Fruit fly (Drosophila melanogaster) whole organism, adult: ENCODE data around the gene kairos.

Experiments
- CG11617 ChIP-seq: fragments of 200-800 bp; sonication (Bioruptor generic); optimal IDR thresholded peaks from 2 replicates; lab custom pipeline; 2017; ENCODE audit warnings: mild to moderate bottlenecking, missing biosample characterization, missing genetic modification reagents, missing genetic modification characterization
- CG12768 ChIP-seq: fragments of 200-800 bp; sonication (Bioruptor generic); optimal IDR thresholded peaks from 2 replicates; lab custom pipeline; 2017; ENCODE audit warnings: missing biosample characterization, missing genetic modification characterization, mild to moderate bottlenecking, moderate library complexity, missing genetic modification reagents
- CG14711 ChIP-seq: fragments of 200-800 bp; sonication (Bioruptor generic); optimal IDR thresholded peaks from 2 replicates; lab custom pipeline; 2018; ENCODE audit warnings: missing biosample characterization, mild to moderate bottlenecking, missing genetic modification characterization, moderate library complexity
- CG1620 ChIP-seq: fragments of 200-800 bp; sonication (Bioruptor generic); optimal IDR thresholded peaks from 2 replicates; lab custom pipeline; 2016; ENCODE audit warnings: missing biosample characterization, missing genetic modification characterization
- CG33017 ChIP-seq: fragments of 200-800 bp; sonication (Bioruptor generic); optimal IDR thresholded peaks from 2 replicates; lab custom pipeline; 2018; ENCODE audit warnings: missing biosample characterization, mild to moderate bottlenecking, missing genetic modification characterization, moderate library complexity
- CG5204 ChIP-seq: fragments of 200-800 bp; sonication (Bioruptor generic); optimal IDR thresholded peaks from 2 replicates; lab custom pipeline; 2016; ENCODE audit warnings: missing biosample characterization, missing genetic modification characterization
- CG7045 ChIP-seq: fragments of 200-800 bp; sonication (Bioruptor generic); optimal IDR thresholded peaks from 2 replicates; lab custom pipeline; 2017; ENCODE audit warnings: missing biosample characterization, mild to moderate bottlenecking, missing genetic modification characterization
- CG7101 ChIP-seq: fragments of 200-800 bp; sonication (Bioruptor generic); optimal IDR thresholded peaks from 2 replicates; lab custom pipeline; 2018; ENCODE audit warnings: missing biosample characterization, mild to moderate bottlenecking, missing genetic modification characterization, moderate library complexity
- Clk ChIP-seq: fragments of 200-800 bp; sonication (Bioruptor generic); optimal IDR thresholded peaks from 2 replicates; lab custom pipeline; 2017; ENCODE audit warnings: missing biosample characterization, missing genetic modification characterization
- Crg-1 ChIP-seq: fragments of 200-800 bp; sonication (Bioruptor generic); optimal IDR thresholded peaks from 2 replicates; lab custom pipeline; 2016; ENCODE audit warnings: missing biosample characterization, missing genetic modification characterization
- Hr96 ChIP-seq: fragments of 200-800 bp; sonication (Bioruptor generic); optimal IDR thresholded peaks from 2 replicates; lab custom pipeline; 2016; ENCODE audit warnings: missing biosample characterization, missing genetic modification characterization
- Mnt ChIP-seq: fragments of 200-800 bp; sonication (Bioruptor generic); optimal IDR thresholded peaks from 2 replicates; lab custom pipeline; 2016; ENCODE audit warnings: missing biosample characterization, mild to moderate bottlenecking, missing genetic modification characterization
- bab1 ChIP-seq: fragments of 200-800 bp; sonication (Bioruptor generic); optimal IDR thresholded peaks from 3 replicates; lab custom pipeline; 2019; ENCODE audit warnings: missing biosample characterization, mild to moderate bottlenecking, missing genetic modification characterization, moderate library complexity
- cic ChIP-seq: fragments of 200-800 bp; sonication (Bioruptor generic); optimal IDR thresholded peaks from 2 replicates; lab custom pipeline; 2017; ENCODE audit warnings: missing biosample characterization, mild to moderate bottlenecking, missing genetic modification characterization, moderate library complexity
- cnc ChIP-seq, 2 experiments: fragments of >200 bp; optimal IDR thresholded peaks; 2 replicates each; lab custom pipeline; 2017
- kay ChIP-seq: fragments of 200-800 bp; sonication (Bioruptor generic); peaks from one replicate; lab custom pipeline; 2016; ENCODE audit warnings: missing biosample characterization, missing genetic modification characterization, borderline replicate concordance
- ovo ChIP-seq: fragments of 200-800 bp; sonication (Bioruptor generic); optimal IDR thresholded peaks from 2 replicates; lab custom pipeline; 2016; ENCODE audit warnings: missing biosample characterization, missing genetic modification characterization
- pad ChIP-seq: fragments of 200-800 bp; sonication (Bioruptor generic); optimal IDR thresholded peaks from 3 replicates; lab custom pipeline; 2017; ENCODE audit warnings: missing biosample characterization, missing genetic modification characterization, mild to moderate bottlenecking, moderate library complexity, missing genetic modification reagents
- tj ChIP-seq: fragments of 200-800 bp; sonication (Bioruptor generic); optimal IDR thresholded peaks from 3 replicates; lab custom pipeline; 2017; ENCODE audit warnings: missing biosample characterization, mild to moderate bottlenecking, missing genetic modification characterization, moderate library complexity
- toe ChIP-seq: fragments of 200-800 bp; sonication (Bioruptor generic); optimal IDR thresholded peaks from 2 replicates; lab custom pipeline; 2016; ENCODE audit warnings: missing biosample characterization, missing genetic modification characterization

Gene kairos

dm6 chrX:18347641-18348040 is 8.3 kb downstream of the kairos start:
- TF ChIP-seq CG1620: no peak
- TF ChIP-seq CG5204 (GFP tag; lab: Kevin White, UChicago): no peak
- no peak for TF ChIP-seq cnc (optimal IDR thresholded peaks at IDR 0.05; lab: Kevin White, UChicago)
- TF ChIP-seq CG33017 (tag; lab: Kevin White, UChicago): no peak
- no peak for TF ChIP-seq cic (GFP tag; lab: Kevin White, UChicago)
- TF ChIP-seq bab1 (GFP tag; lab: Kevin White, UChicago): no peak
- TF ChIP-seq CG11617 (GFP tag; lab: Kevin White, UChicago): no peak
- TF ChIP-seq Clk (GFP tag; lab: Kevin White, UChicago): no peak
- TF ChIP-seq toe (GFP tag; lab: Kevin White, UChicago): no peak
- TF ChIP-seq pad (GFP tag; lab: Kevin White, UChicago): no peak
- TF ChIP-seq Crg-1 (GFP tag; lab: Kevin White, UChicago): no peak
- no peak for TF ChIP-seq Mnt (GFP tag; lab: Kevin White, UChicago)
- TF ChIP-seq CG7045 (GFP tag; lab: Kevin White, UChicago): no peak
- no peak for TF ChIP-seq CG12768 (GFP tag; lab: Kevin White, UChicago)

dm6 chrX:18341014-18341413 is 15.0 kb downstream of the kairos start:
- TF ChIP-seq cic (GFP tag; lab: Kevin White, UChicago): no peak
- no peak for TF ChIP-seq pad (GFP tag; lab: Kevin White, UChicago)
- no peak for TF ChIP-seq CG7101 (tag; lab: Kevin White, UChicago)
- TF ChIP-seq CG14711 (tag; lab: Kevin White, UChicago): no peak
- TF ChIP-seq CG5204 (GFP tag; lab: Kevin White, UChicago): no peak
- no peak for TF ChIP-seq toe (GFP tag; lab: Kevin White, UChicago)
- no peak for TF ChIP-seq Hr96 (GFP tag; lab: Kevin White, UChicago)
- no peak for TF ChIP-seq tj (GFP tag; lab: Kevin White, UChicago)
- no peak for TF ChIP-seq bab1 (GFP tag; lab: Kevin White, UChicago)
- no peak for TF ChIP-seq CG1620
- no peak for TF ChIP-seq Clk (GFP tag; lab: Kevin White, UChicago)
- TF ChIP-seq ovo (GFP tag; lab: Kevin White, UChicago): no peak
- TF ChIP-seq Crg-1 (GFP tag; lab: Kevin White, UChicago): no peak
- no peak for TF ChIP-seq CG7045 (GFP tag; lab: Kevin White, UChicago)
- no peak for TF ChIP-seq CG12768 (GFP tag; lab: Kevin White, UChicago)
- no peak for TF ChIP-seq CG11617 (GFP tag; lab: Kevin White, UChicago)
- TF ChIP-seq kay (GFP tag; lab: Kevin White, UChicago): no peak
- TF ChIP-seq Mnt (GFP tag; lab: Kevin White, UChicago): no peak
- no peak for TF ChIP-seq CG33017 (tag; lab: Kevin White, UChicago)

DNA sequence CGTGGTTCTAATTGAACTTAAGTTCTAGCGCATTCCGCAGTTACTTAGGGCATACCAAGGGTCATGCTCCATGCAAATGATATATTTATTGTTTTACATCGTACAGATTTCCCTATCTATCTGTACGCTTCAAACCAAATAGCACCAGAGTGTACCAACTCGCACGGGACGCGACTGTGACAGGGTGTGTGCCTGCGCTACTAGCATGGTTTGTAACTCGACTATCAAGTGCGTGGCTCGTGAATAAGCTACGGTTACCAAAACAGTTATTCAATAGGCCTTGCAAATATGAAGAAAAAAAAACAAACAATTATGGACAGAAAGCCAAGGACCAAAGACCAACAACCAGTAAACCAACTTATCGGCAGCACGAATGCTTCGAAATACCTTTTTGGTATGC is 34.6 kb downstream of the kairos start:
- TF ChIP-seq ovo (GFP tag; lab: Kevin White, UChicago) (peak; percentile 12), CG7045 (GFP tag; lab: Kevin White, UChicago) (no peak), Hr96 (GFP tag; lab: Kevin White, UChicago) (no peak), toe (GFP tag; lab: Kevin White, UChicago) (no peak), Mnt (GFP tag; lab: Kevin White, UChicago) (no peak), pad (GFP tag; lab: Kevin White, UChicago) (no peak)

DNA sequence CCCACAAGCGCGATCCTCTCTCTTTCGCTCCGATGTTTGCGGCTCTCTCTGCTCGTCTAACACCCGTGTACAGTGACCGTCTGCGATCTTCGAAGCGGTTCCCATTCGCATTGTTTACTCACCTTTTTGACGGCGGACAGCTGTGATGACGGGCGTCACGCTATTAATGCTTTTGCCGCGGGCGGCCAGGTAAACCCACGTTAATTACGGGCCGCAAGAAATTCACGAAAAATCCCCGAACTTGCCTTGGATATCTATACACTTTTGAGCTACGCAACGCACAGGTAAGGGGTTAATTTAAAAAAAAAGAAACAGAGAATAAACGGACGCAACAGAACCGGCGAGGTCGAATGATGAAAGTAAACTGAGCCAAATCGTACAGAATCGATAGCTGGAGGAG is 35.2 kb downstream of the kairos start, which contains the start of gene CG6023:
Gene CG6023, minus strand, starts transcription at position 369 of the 400 bp plus-strand sequence.
- TF ChIP-seq ovo (GFP tag; lab: Kevin White, UChicago) (peak; percentile 33), CG1620 (no peak), Clk (GFP tag; lab: Kevin White, UChicago) (no peak), Mnt (GFP tag; lab: Kevin White, UChicago) (peak; percentile 12)

dm6 chrX:18319912-18320520 is 36.0 kb downstream of the kairos start:
- no peak for TF ChIP-seq Mnt (GFP tag; lab: Kevin White, UChicago)
- no peak for TF ChIP-seq Clk (GFP tag; lab: Kevin White, UChicago)
- TF ChIP-seq kay (GFP tag; lab: Kevin White, UChicago): peak; percentile 49
- TF ChIP-seq CG14711 (tag; lab: Kevin White, UChicago): no peak
- peak; percentile 28 for TF ChIP-seq bab1 (GFP tag; lab: Kevin White, UChicago)
- TF ChIP-seq ovo (GFP tag; lab: Kevin White, UChicago): no peak
- no peak for TF ChIP-seq CG12768 (GFP tag; lab: Kevin White, UChicago)
- no peak for TF ChIP-seq Hr96 (GFP tag; lab: Kevin White, UChicago)
- no peak for TF ChIP-seq CG5204 (GFP tag; lab: Kevin White, UChicago)
- TF ChIP-seq CG11617 (GFP tag; lab: Kevin White, UChicago): no peak
- TF ChIP-seq Crg-1 (GFP tag; lab: Kevin White, UChicago): no peak
- TF ChIP-seq cnc (optimal IDR thresholded peaks at IDR 0.05; lab: Kevin White, UChicago): no peak
- peak; percentile 19 for TF ChIP-seq toe (GFP tag; lab: Kevin White, UChicago)
- TF ChIP-seq cic (GFP tag; lab: Kevin White, UChicago): no peak
- TF ChIP-seq pad (GFP tag; lab: Kevin White, UChicago): no peak
- TF ChIP-seq CG1620: peak; percentile 26
- peak; percentile 27 for TF ChIP-seq CG7101 (tag; lab: Kevin White, UChicago)
- TF ChIP-seq tj (GFP tag; lab: Kevin White, UChicago): peak; percentile 80
- TF ChIP-seq CG33017 (tag; lab: Kevin White, UChicago): no peak
- TF ChIP-seq CG7045 (GFP tag; lab: Kevin White, UChicago): no peak
